Fruit fly (Drosophila melanogaster) whole organism, embryonic: Measurements from ENCODE around the gene CG9328.

Experiments
- Ada2b ChIP-seq: fragments of 200-800 bp; sonication (Bioruptor generic); IDR thresholded peaks from 2 replicates; pipeline ENCODE4 v1.3.6; 2022; ENCODE audit warnings: missing biosample characterization, missing genetic modification characterization
- Bgb ChIP-seq: fragments of 200-800 bp; sonication (Bioruptor generic); IDR thresholded peaks from 2 replicates; pipeline ENCODE4 v1.3.6; 2022; ENCODE audit warnings: missing biosample characterization, missing genetic modification characterization; ENCODE audit not compliant: partially characterized antibody
- CG10366 ChIP-seq: fragments of 200-800 bp; sonication (Bioruptor generic); IDR thresholded peaks from 2 replicates; pipeline ENCODE4 v1.3.6; 2022; ENCODE audit warnings: missing biosample characterization, missing genetic modification characterization
- CG12104 ChIP-seq: fragments of 200-800 bp; sonication (Bioruptor generic); optimal IDR thresholded peaks from 3 replicates; lab custom pipeline; 2016; ENCODE audit warnings: missing biosample characterization, missing genetic modification characterization
- CG12236 ChIP-seq: fragments of 200-800 bp; sonication (Bioruptor generic); optimal IDR thresholded peaks from 2 replicates; lab custom pipeline; 2016; ENCODE audit warnings: missing biosample characterization, missing genetic modification characterization
- CG13894 ChIP-seq: fragments of 200-800 bp; sonication (Bioruptor generic); optimal IDR thresholded peaks from 3 replicates; lab custom pipeline; 2018; ENCODE audit warnings: missing biosample characterization, mild to moderate bottlenecking, missing genetic modification characterization, moderate library complexity
- CG1529 ChIP-seq: fragments of 200-800 bp; sonication (Bioruptor generic); optimal IDR thresholded peaks from 3 replicates; lab custom pipeline; 2018; ENCODE audit warnings: missing biosample characterization, missing genetic modification characterization
- CG15514 ChIP-seq: fragments of 200-800 bp; sonication (Bioruptor generic); optimal IDR thresholded peaks from 3 replicates; lab custom pipeline; 2017; ENCODE audit warnings: missing biosample characterization, missing genetic modification characterization, mild to moderate bottlenecking, moderate library complexity, missing genetic modification reagents
- CG16815 ChIP-seq: fragments of 200-800 bp; sonication (Bioruptor generic); optimal IDR thresholded peaks from 3 replicates; lab custom pipeline; 2017; ENCODE audit warnings: missing biosample characterization, mild to moderate bottlenecking, missing genetic modification characterization
- CG17829 ChIP-seq: fragments of 200-800 bp; optimal IDR thresholded peaks from 2 replicates; lab custom pipeline; 2019; ENCODE audit warnings: missing biosample characterization, mild to moderate bottlenecking, missing genetic modification characterization, moderate library complexity
- CG3065 ChIP-seq: fragments of 200-800 bp; sonication (Bioruptor generic); optimal IDR thresholded peaks from 2 replicates; lab custom pipeline; 2016; ENCODE audit warnings: missing biosample characterization, missing genetic modification characterization
- CG34224 ChIP-seq: fragments of 200-800 bp; sonication (Bioruptor generic); IDR thresholded peaks from 3 replicates; pipeline ENCODE4 v1.3.6; 2022; ENCODE audit warnings: missing biosample characterization, missing genetic modification characterization; ENCODE audit not compliant: partially characterized antibody
- CG42726 ChIP-seq: fragments of 200-800 bp; sonication (Bioruptor generic); IDR thresholded peaks from 2 replicates; pipeline ENCODE4 v1.3.6; 2022; ENCODE audit warnings: missing biosample characterization, missing genetic modification characterization; ENCODE audit not compliant: partially characterized antibody
- CG5245 ChIP-seq: fragments of 200-800 bp; sonication (Bioruptor generic); optimal IDR thresholded peaks from 3 replicates; lab custom pipeline; 2016; ENCODE audit warnings: missing biosample characterization, missing genetic modification characterization
- CG6683 ChIP-seq: fragments of 200-800 bp; sonication (Bioruptor generic); optimal IDR thresholded peaks from 2 replicates; lab custom pipeline; 2017; ENCODE audit warnings: missing biosample characterization, mild to moderate bottlenecking, missing genetic modification characterization, missing genetic modification reagents
- CG7987 ChIP-seq: fragments of 200-800 bp; sonication (Bioruptor generic); optimal IDR thresholded peaks from 2 replicates; lab custom pipeline; 2018; ENCODE audit warnings: missing biosample characterization, mild to moderate bottlenecking, missing genetic modification characterization, moderate library complexity
- E2f2 ChIP-seq: fragments of 200-800 bp; sonication (Bioruptor generic); IDR thresholded peaks from 2 replicates; pipeline ENCODE4 v1.3.6; 2022; ENCODE audit warnings: missing biosample characterization, missing genetic modification characterization
- Eip74EF ChIP-seq, 2 experiments: fragments of 200-800 bp in 1 of 2; fragments of >200 bp in 1 of 2; sonication (Bioruptor generic) in 1 of 2; optimal IDR thresholded peaks; 2 replicates each; lab custom pipeline; 2017 to 2019; ENCODE audit warnings: missing biosample characterization in 2 of 2, missing genetic modification characterization in 2 of 2, mild to moderate bottlenecking in 1 of 2, moderate library complexity in 1 of 2
- H15 ChIP-seq: fragments of 200-800 bp; sonication (Bioruptor generic); IDR thresholded peaks from 3 replicates; pipeline ENCODE4 v1.3.6; 2022; ENCODE audit warnings: missing biosample characterization, missing genetic modification characterization
- HLHmδ ChIP-seq: fragments of 200-800 bp; sonication (Bioruptor generic); optimal IDR thresholded peaks from 2 replicates; lab custom pipeline; 2018; ENCODE audit warnings: missing biosample characterization, mild to moderate bottlenecking, missing genetic modification characterization, moderate library complexity
- Hey ChIP-seq: fragments of 200-800 bp; sonication (Bioruptor generic); optimal IDR thresholded peaks from 3 replicates; lab custom pipeline; 2018; ENCODE audit warnings: missing biosample characterization, mild to moderate bottlenecking, missing genetic modification characterization
- Hmr ChIP-seq: fragments of 200-800 bp; sonication (Bioruptor generic); optimal IDR thresholded peaks from 3 replicates; lab custom pipeline; 2017; ENCODE audit warnings: mild to moderate bottlenecking, missing biosample characterization, missing genetic modification reagents, missing genetic modification characterization
- Kr ChIP-seq: fragments of 200-800 bp; sonication (Bioruptor generic); optimal IDR thresholded peaks from 2 replicates; lab custom pipeline; 2017; ENCODE audit warnings: missing biosample characterization, mild to moderate bottlenecking, missing genetic modification characterization
- MBD-R2 ChIP-seq: fragments of 200-800 bp; sonication (Bioruptor generic); IDR thresholded peaks from 2 replicates; pipeline ENCODE4 v1.3.6; 2022; ENCODE audit warnings: missing biosample characterization, missing genetic modification characterization
- NFAT ChIP-seq: fragments of 200-800 bp; sonication (Bioruptor generic); IDR thresholded peaks from 2 replicates; pipeline ENCODE4 v1.3.6; 2022; ENCODE audit warnings: missing biosample characterization, missing genetic modification characterization
- NfI ChIP-seq: fragments of 200-800 bp; sonication (Bioruptor generic); optimal IDR thresholded peaks from 3 replicates; lab custom pipeline; 2018; ENCODE audit warnings: missing biosample characterization, mild to moderate bottlenecking, missing genetic modification characterization, moderate library complexity
- Oaz ChIP-seq: fragments of 200-800 bp; sonication (Bioruptor generic); IDR thresholded peaks from 2 replicates; pipeline ENCODE4 v1.3.6; 2022; ENCODE audit warnings: missing biosample characterization, missing genetic modification characterization
- Tbp ChIP-seq: fragments of >200 bp; optimal IDR thresholded peaks from 2 replicates; lab custom pipeline; 2018; ENCODE audit warnings: missing biosample characterization, missing genetic modification characterization
- abd-A ChIP-seq: fragments of 200-800 bp; sonication (Bioruptor generic); optimal IDR thresholded peaks from 3 replicates; lab custom pipeline; 2019; ENCODE audit warnings: missing biosample characterization, mild to moderate bottlenecking, missing genetic modification characterization, moderate library complexity
- ap ChIP-seq: fragments of 200-800 bp; sonication (Bioruptor generic); IDR thresholded peaks from 2 replicates; pipeline ENCODE4 v1.3.6; 2022; ENCODE audit warnings: missing biosample characterization, missing genetic modification characterization
- az2 ChIP-seq: fragments of 200-800 bp; sonication (Bioruptor generic); optimal IDR thresholded peaks from 3 replicates; lab custom pipeline; 2016; ENCODE audit warnings: missing biosample characterization, missing genetic modification characterization
- bigmax ChIP-seq: fragments of 200-800 bp; sonication (Bioruptor generic); optimal IDR thresholded peaks from 2 replicates; lab custom pipeline; 2018; ENCODE audit warnings: missing biosample characterization, mild to moderate bottlenecking, missing genetic modification characterization
- da ChIP-seq: fragments of 200-800 bp; sonication (Bioruptor generic); optimal IDR thresholded peaks from 2 replicates; lab custom pipeline; 2016; ENCODE audit warnings: missing biosample characterization, missing genetic modification characterization
- dati ChIP-seq: fragments of 200-800 bp; sonication (Bioruptor generic); IDR thresholded peaks from 2 replicates; pipeline ENCODE4 v1.3.6; 2022; ENCODE audit warnings: missing biosample characterization, missing genetic modification characterization
- dpn ChIP-seq, 2 experiments: fragments of 200-800 bp; sonication (Bioruptor generic); optimal IDR thresholded peaks; 3 replicates each; lab custom pipeline; 2016; ENCODE audit warnings: missing biosample characterization in 2 of 2, missing genetic modification characterization in 2 of 2
- gce ChIP-seq: fragments of 200-800 bp; sonication (Bioruptor generic); IDR thresholded peaks from 3 replicates; pipeline ENCODE4 v1.3.6; 2022; ENCODE audit warnings: missing biosample characterization, missing genetic modification characterization
- gcm ChIP-seq: fragments of 200-800 bp; sonication (Bioruptor generic); optimal IDR thresholded peaks from 2 replicates; lab custom pipeline; 2019; ENCODE audit warnings: missing biosample characterization, mild to moderate bottlenecking, missing genetic modification characterization, moderate library complexity
- hbn ChIP-seq: fragments of 200-800 bp; sonication (Bioruptor generic); IDR thresholded peaks from 2 replicates; pipeline ENCODE4 v1.3.6; 2022; ENCODE audit warnings: missing biosample characterization, missing genetic modification characterization; ENCODE audit not compliant: partially characterized antibody
- kni ChIP-seq: fragments of 200-800 bp; sonication (Bioruptor generic); optimal IDR thresholded peaks from 3 replicates; lab custom pipeline; 2017; ENCODE audit warnings: mild to moderate bottlenecking, missing biosample characterization, missing genetic modification reagents, missing genetic modification characterization
- nerfin-2 ChIP-seq: fragments of 200-800 bp; sonication (Bioruptor generic); IDR thresholded peaks from 2 replicates; pipeline ENCODE4 v1.3.6; 2022; ENCODE audit warnings: missing biosample characterization, missing genetic modification characterization; ENCODE audit not compliant: partially characterized antibody
- pita ChIP-seq: fragments of 200-800 bp; sonication (Bioruptor generic); optimal IDR thresholded peaks from 2 replicates; lab custom pipeline; 2017; ENCODE audit warnings: missing biosample characterization, mild to moderate bottlenecking, missing genetic modification characterization
- pros ChIP-seq: fragments of 200-800 bp; sonication (Bioruptor generic); optimal IDR thresholded peaks from 3 replicates; lab custom pipeline; 2019; ENCODE audit warnings: missing biosample characterization, mild to moderate bottlenecking, missing genetic modification characterization, moderate library complexity
- ro ChIP-seq: fragments of 200-800 bp; sonication (Bioruptor generic); IDR thresholded peaks from 2 replicates; pipeline ENCODE4 v1.3.6; 2022; ENCODE audit warnings: missing biosample characterization, missing genetic modification characterization
- sens ChIP-seq: fragments of 200-800 bp; sonication (Bioruptor generic); peaks from one replicate; lab custom pipeline; 2016; ENCODE audit warnings: missing biosample characterization, missing genetic modification characterization
- tna ChIP-seq: fragments of 200-800 bp; sonication (Bioruptor generic); IDR thresholded peaks from 2 replicates; pipeline ENCODE4 v1.3.6; 2022; ENCODE audit warnings: missing biosample characterization, missing genetic modification characterization; ENCODE audit not compliant: partially characterized antibody
- tx ChIP-seq: fragments of 200-800 bp; sonication (Bioruptor generic); optimal IDR thresholded peaks from 2 replicates; lab custom pipeline; 2016; ENCODE audit warnings: missing biosample characterization, missing genetic modification characterization
- zen2 ChIP-seq: fragments of 200-800 bp; sonication (Bioruptor generic); IDR thresholded peaks from 3 replicates; pipeline ENCODE4 v1.3.6; 2022; ENCODE audit warnings: missing biosample characterization, missing genetic modification characterization; ENCODE audit not compliant: partially characterized antibody
- zfh2 ChIP-seq: fragments of 200-800 bp; sonication (Bioruptor generic); optimal IDR thresholded peaks from 2 replicates; lab custom pipeline; 2016; ENCODE audit warnings: missing biosample characterization, missing genetic modification characterization

The CG9328 gene

dm6 chr2L:20803733-20804164 is 6.2 kb downstream of the CG9328 start (continued):
- TF ChIP-seq Tbp (GFP tag; lab: Kevin White, UChicago) (no peak), Eip74EF (GFP tag; optimal IDR thresholded peaks at IDR 0.05; lab: Kevin White, UChicago) (no peak), sens (no peak), da (GFP tag; lab: Kevin White, UChicago) (no peak), bigmax (GFP tag; lab: Kevin White, UChicago) (no peak), pros (peak; percentile 83), CG12236 (no peak), Hey (no peak), CG15514 (GFP tag; lab: Kevin White, UChicago) (no peak), CG10366 (GFP tag; lab: Robert Waterston, UW) (no peak), Bgb (no peak; the same call in 1 of the 2 replicates), CG16815 (GFP tag; lab: Kevin White, UChicago) (no peak), CG42726 (GFP tag; lab: Robert Waterston, UW) (0 out of 2 replicates have a peak, but pooled peaks have one; percentile 44), CG1529 (GFP tag; lab: Kevin White, UChicago) (no peak), HLHmδ (no peak), Kr (GFP tag; lab: Kevin White, UChicago) (no peak), gce (no peak), kni (GFP tag; lab: Kevin White, UChicago) (peak; percentile 12), CG13894 (peak; percentile 48), ro (no peak), zen2 (GFP tag; lab: Robert Waterston, UW) (no peak)
- TF ChIP-seq, all 482 proteins: peak for 30

- TF ChIP-seq abd-A (tag; lab: Kevin White, UChicago) (peak; percentile 92), Ada2b (GFP tag; lab: Robert Waterston, UW) (peak; percentile 94), E2f2 (GFP tag; lab: Robert Waterston, UW) (peak; percentile 81), NfI (GFP tag; lab: Kevin White, UChicago) (peak; percentile 94), pita (GFP tag; lab: Kevin White, UChicago) (no peak), ap (GFP tag; lab: Robert Waterston, UW) (peak; percentile 94), zfh2 (GFP tag; lab: Kevin White, UChicago) (peak; percentile 88), nerfin-2 (GFP tag; lab: Robert Waterston, UW) (peak; percentile 85), MBD-R2 (peak; percentile 85), H15 (GFP tag; lab: Robert Waterston, UW) (peak; percentile 92), CG17829 (tag; lab: Kevin White, UChicago) (peak; percentile 96), CG6683 (GFP tag; lab: Kevin White, UChicago) (peak; percentile 90), dati (GFP tag; lab: Robert Waterston, UW) (peak; percentile 71), Oaz (GFP tag; lab: Robert Waterston, UW) (peak; percentile 90), tx (peak; percentile 76), az2 (GFP tag; lab: Kevin White, UChicago) (peak; percentile 95), gcm (peak; percentile 98), tna (GFP tag; lab: Robert Waterston, UW) (peak; percentile 88), CG3065 (GFP tag; lab: Kevin White, UChicago) (peak; percentile 84), hbn (GFP tag; lab: Robert Waterston, UW) (0 out of 2 replicates have a peak, but pooled peaks have one; percentile 34), CG7987 (GFP tag; lab: Kevin White, UChicago) (peak; percentile 88), CG34224 (GFP tag; lab: Robert Waterston, UW) (peak; percentile 75), Hmr (GFP tag; lab: Kevin White, UChicago) (peak; percentile 97), dpn (GFP tag; optimal IDR thresholded peaks at IDR 0.05; lab: Kevin White, UChicago) (peak; percentile 78 to 96), NFAT (GFP tag; lab: Robert Waterston, UW) (peak; percentile 90), CG15514 (GFP tag; lab: Kevin White, UChicago) (peak; percentile 92), CG42726 (GFP tag; lab: Robert Waterston, UW) (no peak), CG5245 (GFP tag; lab: Kevin White, UChicago) (peak; percentile 89), bigmax (GFP tag; lab: Kevin White, UChicago) (peak; percentile 64), CG12104 (GFP tag; lab: Kevin White, UChicago) (peak; percentile 90)
Observed at dm6 chr2L:20805624-20806339, 8.3 kb downstream of the CG9328 start.
